Fruit fly (Drosophila melanogaster) whole organism, prepupa: Measurements from ENCODE around the gene Naprt.
A peak's percentile ranks its signal among the peaks of the same experiment; 100 is the strongest.

Source experiments
- Blimp-1 ChIP-seq: fragments of 200-800 bp; sonication (Bioruptor generic); optimal IDR thresholded peaks from 3 replicates; lab custom pipeline; 2017; ENCODE audit warnings: missing biosample characterization, missing genetic modification characterization, mild to moderate bottlenecking, moderate library complexity, missing genetic modification reagents
- CG10631 ChIP-seq: fragments of 200-800 bp; sonication (Bioruptor generic); optimal IDR thresholded peaks from 2 replicates; lab custom pipeline; 2016; ENCODE audit warnings: missing biosample characterization, missing genetic modification characterization
- CG11902 ChIP-seq: fragments of 200-800 bp; sonication (Bioruptor generic); optimal IDR thresholded peaks from 3 replicates; lab custom pipeline; 2016; ENCODE audit warnings: missing biosample characterization, missing genetic modification characterization
- CG15336 ChIP-seq: fragments of 200-800 bp; sonication (Bioruptor generic); IDR thresholded peaks from 2 replicates; pipeline ENCODE4 v1.3.6; 2022; ENCODE audit warnings: missing biosample characterization, missing genetic modification characterization
- CG1621 ChIP-seq: fragments of 200-800 bp; sonication (Bioruptor generic); optimal IDR thresholded peaks from 3 replicates; lab custom pipeline; 2018; ENCODE audit warnings: missing biosample characterization, mild to moderate bottlenecking, missing genetic modification characterization
- CG16779 ChIP-seq: fragments of 200-800 bp; sonication (Bioruptor generic); optimal IDR thresholded peaks from 3 replicates; lab custom pipeline; 2017; ENCODE audit warnings: missing biosample characterization, mild to moderate bottlenecking, missing genetic modification characterization
- CG31627 ChIP-seq: fragments of 200-800 bp; sonication (Bioruptor generic); optimal IDR thresholded peaks from 3 replicates; lab custom pipeline; 2016; ENCODE audit warnings: missing biosample characterization, missing genetic modification characterization
- CG32006 ChIP-seq: fragments of 200-800 bp; sonication (Bioruptor generic); optimal IDR thresholded peaks from 3 replicates; lab custom pipeline; 2017; ENCODE audit warnings: missing biosample characterization, mild to moderate bottlenecking, missing genetic modification characterization
- CG34406 ChIP-seq: fragments of 200-800 bp; sonication (Bioruptor generic); optimal IDR thresholded peaks from 3 replicates; lab custom pipeline; 2016; ENCODE audit warnings: missing biosample characterization, missing genetic modification characterization
- CG3919 ChIP-seq: fragments of 200-800 bp; sonication (Bioruptor generic); optimal IDR thresholded peaks from 3 replicates; lab custom pipeline; 2016; ENCODE audit warnings: missing biosample characterization, missing genetic modification characterization
- CG4318 ChIP-seq: fragments of 200-800 bp; sonication (Bioruptor generic); optimal IDR thresholded peaks from 3 replicates; lab custom pipeline; 2017; ENCODE audit warnings: missing biosample characterization, mild to moderate bottlenecking, missing genetic modification characterization
- CG6808 ChIP-seq: fragments of 200-800 bp; sonication (Bioruptor generic); optimal IDR thresholded peaks from 3 replicates; lab custom pipeline; 2017; ENCODE audit warnings: missing biosample characterization, missing genetic modification characterization, mild to moderate bottlenecking, moderate library complexity, missing genetic modification reagents
- CG6854 ChIP-seq: fragments of 200-800 bp; sonication (Bioruptor generic); optimal IDR thresholded peaks from 2 replicates; lab custom pipeline; 2017; ENCODE audit warnings: missing biosample characterization, mild to moderate bottlenecking, missing genetic modification characterization
- CG7368 ChIP-seq: fragments of 200-800 bp; sonication (Bioruptor generic); optimal IDR thresholded peaks from 3 replicates; lab custom pipeline; 2016; ENCODE audit warnings: missing biosample characterization, missing genetic modification characterization
- CG8119 ChIP-seq: fragments of 200-800 bp; sonication (Bioruptor generic); IDR thresholded peaks from 3 replicates; pipeline ENCODE4 v1.3.6; 2022; ENCODE audit warnings: missing biosample characterization, missing genetic modification characterization
- CG8319 ChIP-seq: fragments of 200-800 bp; sonication (Bioruptor generic); optimal IDR thresholded peaks from 3 replicates; lab custom pipeline; 2016; ENCODE audit warnings: missing biosample characterization, missing genetic modification characterization
- Eip75B ChIP-seq: fragments of 200-800 bp; sonication (Bioruptor generic); optimal IDR thresholded peaks from 3 replicates; lab custom pipeline; 2016; ENCODE audit warnings: missing biosample characterization, missing genetic modification characterization
- Eip78C ChIP-seq: fragments of 200-800 bp; sonication (Bioruptor generic); peaks from one replicate; lab custom pipeline; 2016; ENCODE audit warnings: missing biosample characterization, missing genetic modification characterization
- Eip93F ChIP-seq: fragments of 200-800 bp; sonication (Bioruptor generic); optimal IDR thresholded peaks from 2 replicates; lab custom pipeline; 2016; ENCODE audit warnings: missing biosample characterization, mild to moderate bottlenecking, missing genetic modification characterization
- Ets21C ChIP-seq: fragments of 200-800 bp; sonication (Bioruptor generic); optimal IDR thresholded peaks from 3 replicates; lab custom pipeline; 2016; ENCODE audit warnings: missing biosample characterization, missing genetic modification characterization
- Ets96B ChIP-seq: fragments of 200-800 bp; optimal IDR thresholded peaks from 2 replicates; lab custom pipeline; 2019; ENCODE audit warnings: missing biosample characterization, mild to moderate bottlenecking, missing genetic modification characterization, moderate library complexity
- Hr38 ChIP-seq: sonication (Bioruptor generic); optimal IDR thresholded peaks from 2 replicates; lab custom pipeline; 2016; ENCODE audit warnings: missing biosample characterization, missing genetic modification characterization
- Hr39 ChIP-seq: fragments of 200-800 bp; sonication (Bioruptor generic); optimal IDR thresholded peaks from 2 replicates; lab custom pipeline; 2016; ENCODE audit warnings: missing biosample characterization, missing genetic modification characterization
- Hr4 ChIP-seq: fragments of 200-800 bp; sonication (Bioruptor generic); optimal IDR thresholded peaks from 3 replicates; lab custom pipeline; 2016; ENCODE audit warnings: missing biosample characterization, missing genetic modification characterization
- Met ChIP-seq: fragments of 200-800 bp; sonication (Bioruptor generic); optimal IDR thresholded peaks from 3 replicates; lab custom pipeline; 2016; ENCODE audit warnings: missing biosample characterization, missing genetic modification characterization
- OdsH ChIP-seq: fragments of 200-800 bp; sonication (Bioruptor generic); optimal IDR thresholded peaks from 3 replicates; lab custom pipeline; 2016; ENCODE audit warnings: missing biosample characterization, missing genetic modification characterization
- Sox102F ChIP-seq: fragments of 200-800 bp; sonication (Bioruptor generic); optimal IDR thresholded peaks from 2 replicates; lab custom pipeline; 2016; ENCODE audit warnings: missing biosample characterization, mild to moderate bottlenecking, missing genetic modification characterization
- Sox14 ChIP-seq: fragments of 200-800 bp; sonication (Bioruptor generic); optimal IDR thresholded peaks from 3 replicates; lab custom pipeline; 2016; ENCODE audit warnings: missing biosample characterization, missing genetic modification characterization
- Sox15 ChIP-seq: fragments of 200-800 bp; sonication (Bioruptor generic); optimal IDR thresholded peaks from 3 replicates; lab custom pipeline; 2016; ENCODE audit warnings: missing biosample characterization, missing genetic modification characterization
- acj6 ChIP-seq: fragments of 200-800 bp; sonication (Bioruptor generic); optimal IDR thresholded peaks from 3 replicates; lab custom pipeline; 2016; ENCODE audit warnings: missing biosample characterization, missing genetic modification characterization
- cyc ChIP-seq: fragments of 200-800 bp; sonication (Bioruptor generic); optimal IDR thresholded peaks from 3 replicates; lab custom pipeline; 2016; ENCODE audit warnings: missing biosample characterization, missing genetic modification characterization
- dsx ChIP-seq: fragments of 200-800 bp; optimal IDR thresholded peaks from 3 replicates; lab custom pipeline; 2019; ENCODE audit warnings: missing biosample characterization, mild to moderate bottlenecking, missing genetic modification characterization, moderate library complexity; ENCODE audit not compliant: poor library complexity, severe bottlenecking
- eg ChIP-seq: fragments of 200-800 bp; sonication (Bioruptor generic); IDR thresholded peaks from 3 replicates; pipeline ENCODE4 v1.3.6; 2022; ENCODE audit warnings: missing biosample characterization, missing genetic modification characterization
- esn ChIP-seq: fragments of 200-800 bp; sonication (Bioruptor generic); optimal IDR thresholded peaks from 2 replicates; lab custom pipeline; 2016; ENCODE audit warnings: missing biosample characterization, mild to moderate bottlenecking, missing genetic modification characterization, moderate library complexity
- fd59A ChIP-seq: fragments of 200-800 bp; sonication (Bioruptor generic); optimal IDR thresholded peaks from 2 replicates; lab custom pipeline; 2017; ENCODE audit warnings: missing biosample characterization, mild to moderate bottlenecking, missing genetic modification characterization, missing genetic modification reagents
- fd85E ChIP-seq: fragments of 200-800 bp; sonication (Bioruptor generic); optimal IDR thresholded peaks from 3 replicates; lab custom pipeline; 2016; ENCODE audit warnings: missing biosample characterization, missing genetic modification characterization
- fkh ChIP-seq: fragments of 200-800 bp; sonication (Bioruptor generic); optimal IDR thresholded peaks from 3 replicates; lab custom pipeline; 2017; ENCODE audit warnings: missing biosample characterization, mild to moderate bottlenecking, missing genetic modification characterization, moderate library complexity
- lz ChIP-seq: fragments of 200-800 bp; sonication (Bioruptor generic); optimal IDR thresholded peaks from 3 replicates; lab custom pipeline; 2016; ENCODE audit warnings: missing biosample characterization, missing genetic modification characterization
- net ChIP-seq: fragments of 200-800 bp; sonication (Bioruptor generic); optimal IDR thresholded peaks from 3 replicates; lab custom pipeline; 2016; ENCODE audit warnings: missing biosample characterization, missing genetic modification characterization
- topi ChIP-seq: fragments of 200-800 bp; sonication (Bioruptor generic); optimal IDR thresholded peaks from 3 replicates; lab custom pipeline; 2016; ENCODE audit warnings: missing biosample characterization, missing genetic modification characterization
- vri ChIP-seq: fragments of 200-800 bp; sonication (Bioruptor generic); optimal IDR thresholded peaks from 3 replicates; lab custom pipeline; 2016; ENCODE audit warnings: missing biosample characterization, mild to moderate bottlenecking, missing genetic modification characterization

Naprt gene

DNA sequence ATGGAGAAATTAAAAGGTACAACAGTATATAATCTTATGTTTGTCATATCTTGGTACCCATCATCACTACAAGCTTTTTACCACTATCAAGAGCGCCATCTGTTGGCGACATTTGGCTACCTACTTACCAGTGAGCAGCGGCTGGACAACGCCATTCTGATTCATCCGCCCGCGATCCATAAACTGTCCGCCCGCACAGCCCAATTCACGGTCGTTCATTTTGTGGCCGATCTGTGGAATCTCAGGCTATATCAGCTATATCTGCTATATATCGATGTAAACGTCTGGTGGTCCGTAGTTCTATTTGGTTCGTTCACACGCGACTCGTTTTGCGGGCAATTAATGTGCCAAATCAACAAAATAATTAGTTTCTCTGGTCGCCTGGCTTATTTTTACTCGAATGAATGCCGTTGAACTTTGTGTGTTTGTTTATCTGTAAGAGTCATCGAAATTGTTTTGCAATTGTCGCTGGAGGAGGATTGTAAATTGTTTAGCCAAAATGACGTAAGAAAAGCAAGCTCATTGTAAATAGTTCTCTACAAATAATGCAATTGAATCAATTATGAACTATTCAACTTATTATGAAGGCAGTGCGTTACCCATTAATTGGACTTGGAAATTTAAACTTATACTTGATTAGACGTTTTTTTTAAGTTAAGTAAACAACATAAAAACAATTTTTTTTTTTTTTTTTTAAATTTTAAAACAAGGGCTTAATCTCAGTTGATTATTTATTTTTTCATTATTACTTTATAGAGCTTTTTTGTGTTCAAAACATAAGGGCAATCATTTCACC is 1.3 kb downstream of the Naprt start:
- TF ChIP-seq Hr38 (GFP tag; lab: Kevin White, UChicago), result no peak
- TF ChIP-seq Hr4 (GFP tag; lab: Kevin White, UChicago), result peak; percentile 13
- no peak for TF ChIP-seq CG8119 (GFP tag; lab: Robert Waterston, UW)
- TF ChIP-seq CG6808 (GFP tag; lab: Kevin White, UChicago), result no peak
- TF ChIP-seq CG3919, result no peak
- no peak for TF ChIP-seq Ets96B (tag; lab: Kevin White, UChicago)
- TF ChIP-seq net (GFP tag; lab: Kevin White, UChicago), result no peak

DNA sequence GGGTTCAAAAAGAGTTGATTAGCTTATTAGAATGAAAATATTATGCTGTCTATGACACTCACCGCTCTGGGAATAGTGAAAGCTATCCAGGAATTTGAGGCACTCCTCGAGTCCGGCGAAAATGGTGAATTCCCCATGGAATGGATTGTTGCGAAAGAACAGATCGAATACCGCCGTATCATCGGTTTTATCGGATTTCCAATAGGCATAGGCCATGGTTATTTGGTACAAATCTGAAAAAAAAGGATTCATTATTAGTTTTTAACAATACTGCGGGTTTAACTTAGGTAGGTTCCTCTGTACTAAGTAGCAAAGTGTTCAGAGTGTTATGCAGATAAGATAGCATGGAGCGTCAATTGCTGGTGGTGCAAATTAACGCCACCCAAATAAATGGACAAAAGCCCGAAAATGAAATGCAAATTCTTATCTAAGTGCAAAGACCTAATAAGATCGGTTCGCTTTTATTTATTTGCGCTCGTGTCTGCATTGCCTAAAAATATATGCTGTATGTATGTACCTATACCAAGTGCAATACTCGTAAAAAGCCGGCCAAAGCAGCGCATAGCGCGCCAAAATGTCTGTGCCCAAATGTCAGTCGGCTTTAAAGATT is 2.1 kb downstream of the Naprt start:
- peak; percentile 43 for TF ChIP-seq vri
- TF ChIP-seq Hr39 (GFP tag; lab: Kevin White, UChicago), result no peak
- TF ChIP-seq fd85E (GFP tag; lab: Kevin White, UChicago), result no peak
- no peak for TF ChIP-seq eg (GFP tag; lab: Robert Waterston, UW)
- TF ChIP-seq CG7368 (GFP tag; lab: Kevin White, UChicago), result no peak
- no peak for TF ChIP-seq CG32006
- no peak for TF ChIP-seq topi (GFP tag; lab: Kevin White, UChicago)
- no peak for TF ChIP-seq dsx (GFP tag; lab: Kevin White, UChicago)
- TF ChIP-seq CG16779, result no peak
- TF ChIP-seq esn (GFP tag; lab: Kevin White, UChicago), result no peak
- TF ChIP-seq Eip93F (GFP tag; lab: Kevin White, UChicago), result peak; percentile 67
- no peak for TF ChIP-seq cyc
- TF ChIP-seq Eip78C (GFP tag; lab: Kevin White, UChicago), result no peak
- TF ChIP-seq Sox15 (GFP tag; lab: Kevin White, UChicago), result no peak
- TF ChIP-seq fd59A (GFP tag; lab: Kevin White, UChicago), result no peak
- no peak for TF ChIP-seq Met
- TF ChIP-seq Sox14 (GFP tag; lab: Kevin White, UChicago), result no peak

- TF ChIP-seq Sox14 (GFP tag; lab: Kevin White, UChicago) (peak; percentile 52), CG15336 (GFP tag; lab: Robert Waterston, UW) (no peak), CG10631 (GFP tag; lab: Kevin White, UChicago) (no peak), vri (peak; percentile 45), CG6854 (GFP tag; lab: Kevin White, UChicago) (no peak), acj6 (GFP tag; lab: Kevin White, UChicago) (no peak), CG8319 (GFP tag; lab: Kevin White, UChicago) (no peak), Blimp-1 (no peak)
Observed at dm6 chr2L:4187631-4188173, 10.2 kb downstream of the Naprt start, which contains the start of the genes Tbcc and lectin-24Db. Tbcc (minus strand) TSS chr2L:4187793. lectin-24Db (plus strand) TSS chr2L:4188123.

dm6 chr2L:4185269-4186024 is 12.4 kb downstream of the Naprt start:
- TF ChIP-seq lz (GFP tag; lab: Kevin White, UChicago) (no peak), CG6808 (GFP tag; lab: Kevin White, UChicago) (no peak), CG32006 (no peak), Eip75B (GFP tag; lab: Kevin White, UChicago) (no peak), CG11902 (peak; percentile 7), Ets21C (no peak), CG4318 (GFP tag; lab: Kevin White, UChicago) (peak; percentile 32), OdsH (GFP tag; lab: Kevin White, UChicago) (no peak), Hr4 (GFP tag; lab: Kevin White, UChicago) (peak; percentile 54), CG8119 (GFP tag; lab: Robert Waterston, UW) (no peak), fd59A (GFP tag; lab: Kevin White, UChicago) (peak; percentile 12), Sox102F (GFP tag; lab: Kevin White, UChicago) (no peak), fd85E (GFP tag; lab: Kevin White, UChicago) (no peak), CG31627 (GFP tag; lab: Kevin White, UChicago) (peak; percentile 41), CG34406 (GFP tag; lab: Kevin White, UChicago) (peak; percentile 35), Sox14 (GFP tag; lab: Kevin White, UChicago) (no peak), CG3919 (no peak), CG1621 (tag; lab: Kevin White, UChicago) (no peak), fkh (GFP tag; lab: Kevin White, UChicago) (no peak), Blimp-1 (no peak), cyc (peak; percentile 42), net (GFP tag; lab: Kevin White, UChicago) (no peak)
